Worm (Caenorhabditis elegans): ENCODE results near the gene lys-4.

DNA sequence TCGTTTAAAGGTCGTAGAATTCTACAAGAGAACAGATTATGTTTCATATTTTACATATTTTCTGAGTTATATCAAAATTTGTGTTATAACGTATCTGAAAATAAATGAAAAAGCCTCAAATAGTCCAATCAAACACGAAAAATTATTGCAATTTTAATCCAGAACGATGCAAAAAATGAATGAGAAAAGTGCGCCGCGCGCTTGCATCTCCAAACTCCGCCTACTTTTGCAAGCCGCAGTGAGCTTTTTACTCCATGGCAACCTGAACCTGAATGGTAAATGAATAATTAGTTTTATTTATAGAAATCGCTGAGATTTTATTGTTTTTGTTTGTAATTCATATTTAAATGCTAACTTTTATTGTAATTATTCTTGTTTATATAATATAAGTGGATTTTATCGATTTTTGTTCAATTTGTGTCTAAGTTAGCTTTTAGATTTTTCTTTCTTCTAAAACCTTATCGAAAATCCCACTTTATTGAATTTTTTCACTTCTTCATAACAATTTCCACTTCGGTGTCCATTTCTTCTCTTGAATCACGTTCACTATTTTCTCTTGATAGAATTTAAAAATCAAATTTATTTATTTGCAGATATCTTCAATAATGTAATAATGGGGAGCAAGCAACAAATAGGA lies 33.3 kb upstream of the lys-4 start, which contains the start of gene ZK809.5:
- no peak for TF ChIP-seq snpc-4 (tag; optimal IDR thresholded peaks at IDR 0.05)
- TF ChIP-seq lin-15B (tag; optimal IDR thresholded peaks at IDR 0.05) = no peak
- no peak for TF ChIP-seq unc-98 (GFP tag; IDR thresholded peaks at IDR 0.05)
- no peak for TF ChIP-seq nhr-12 (tag; optimal IDR thresholded peaks at IDR 0.05)
- peak; percentile 24 for TF ChIP-seq blmp-1 (tag; optimal IDR thresholded peaks at IDR 0.05)
- TF ChIP-seq hlh-4 (tag; optimal IDR thresholded peaks at IDR 0.05) = no peak
- TF ChIP-seq zag-1 (tag; optimal IDR thresholded peaks at IDR 0.05) = no peak
- TF ChIP-seq rnt-1 (tag; optimal IDR thresholded peaks at IDR 0.05) = no peak
- TF ChIP-seq fos-1 (tag; optimal IDR thresholded peaks at IDR 0.05) = no peak
- no peak for TF ChIP-seq isw-1 (GFP tag; IDR thresholded peaks at IDR 0.05)
- no peak for TF ChIP-seq nhr-28 (tag; optimal IDR thresholded peaks at IDR 0.05)
- TF ChIP-seq aly-2 (tag; optimal IDR thresholded peaks at IDR 0.05) = no peak
- no peak for TF ChIP-seq ztf-11 (tag; optimal IDR thresholded peaks at IDR 0.05)
- TF ChIP-seq sup-37 (GFP tag; optimal IDR thresholded peaks at IDR 0.05) = no peak

All from whole organism, L1 larva.